Worm (Caenorhabditis elegans) whole organism, dauer: Measurements from ENCODE around the gene srj-44.

ENCODE experiments used
- unc-62 ChIP-seq: sonication (generic microtip); optimal IDR thresholded peaks from 2 replicates; lab custom pipeline; 2017; ENCODE audit warnings: missing biosample characterization, missing genetic modification reagents, missing genetic modification characterization

Gene srj-44

DNA sequence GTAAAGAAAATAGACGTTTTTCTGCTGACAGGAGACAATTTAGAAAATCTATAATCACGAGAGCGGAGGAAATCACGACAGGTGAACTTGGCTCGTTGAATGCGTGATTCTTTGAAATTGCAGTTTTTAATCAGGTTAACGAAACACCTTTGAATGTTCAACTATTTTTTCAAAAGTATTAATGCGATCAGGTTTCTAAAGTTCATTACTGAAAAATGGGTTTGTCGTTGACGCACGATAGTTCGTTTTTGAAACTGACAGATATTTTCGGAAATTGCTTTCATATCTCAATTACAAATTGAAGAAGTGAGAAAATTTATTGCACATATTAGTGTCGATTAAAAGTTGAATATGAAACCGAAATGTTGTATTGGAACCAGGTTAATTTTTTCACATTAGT lies 29.7 kb downstream of the srj-44 start, which contains the start of gene F54E2.5:
Gene F54E2.5 (minus strand): TSS at position 101 of the 400 bp plus-strand sequence.
- no peak for TF ChIP-seq unc-62 (GFP tag; lab: Kevin White, UChicago)

DNA sequence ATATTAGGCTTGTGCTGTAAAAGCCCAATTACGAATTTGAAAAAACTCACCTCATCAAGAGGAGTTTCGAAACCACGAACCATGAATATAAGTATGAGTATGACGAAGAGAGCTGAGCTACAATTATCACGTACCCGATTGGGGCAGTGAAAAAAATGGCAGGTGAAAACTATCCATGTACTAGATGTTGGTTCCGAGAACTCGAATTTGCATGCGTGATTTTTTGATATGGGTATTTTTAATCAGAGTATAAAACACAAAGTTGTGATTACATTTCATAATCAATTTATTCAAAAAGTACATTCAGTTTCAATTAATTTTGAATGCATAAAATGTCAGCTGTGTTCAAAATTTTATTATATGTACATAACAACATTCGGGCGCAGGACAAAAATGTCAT lies 31.8 kb downstream of the srj-44 start, which contains the start of gene F54E2.9:
Gene F54E2.9 (minus strand): TSS at position 132 of the 400 bp plus-strand sequence.
- TF ChIP-seq unc-62 (GFP tag; lab: Kevin White, UChicago) = no peak

ce11 chrV:2810164-2810563 lies 35.5 kb downstream of the srj-44 start, which contains the start of gene F54E2.1:
TSS of gene F54E2.1 (plus strand) at chrV:2810398.
- TF ChIP-seq unc-62 (GFP tag; lab: Kevin White, UChicago) = no peak

- TF ChIP-seq unc-62 (GFP tag; lab: Kevin White, UChicago) = no peak
These were observed 36.2 kb downstream of the srj-44 start for ce11 chrV:2809443-2809842.

ce11 chrV:2807760-2808159 lies 37.9 kb downstream of the srj-44 start, which contains the start of gene ketn-1:
TSS of gene ketn-1 (minus strand) at chrV:2807860.
- no peak for TF ChIP-seq unc-62 (GFP tag; lab: Kevin White, UChicago)

ce11 chrV:2803258-2803657 lies 42.4 kb downstream of the srj-44 start:
- no peak for TF ChIP-seq unc-62 (GFP tag; lab: Kevin White, UChicago)

DNA sequence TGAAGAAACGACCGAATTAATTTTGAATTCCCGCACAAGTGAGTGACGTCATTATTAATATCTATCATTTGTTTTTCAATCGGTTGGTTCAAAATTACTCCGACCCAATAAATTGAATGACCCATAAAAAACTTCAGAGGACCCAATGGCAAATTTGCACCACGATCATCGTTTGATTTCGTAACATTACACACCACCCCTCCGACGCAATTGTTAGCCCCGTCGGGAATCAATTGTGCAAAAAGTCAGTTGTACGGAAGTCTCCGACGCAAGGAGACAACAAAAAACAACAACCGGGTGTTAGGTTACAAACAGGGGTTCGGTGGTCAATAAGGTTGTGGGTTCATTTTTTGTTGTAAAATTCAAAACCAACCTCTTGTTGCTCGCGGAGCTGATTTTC lies 43.7 kb downstream of the srj-44 start:
- no peak for TF ChIP-seq unc-62 (GFP tag; lab: Kevin White, UChicago)

- TF ChIP-seq unc-62 (GFP tag; lab: Kevin White, UChicago) = no peak
These were observed 45.0 kb downstream of the srj-44 start for ce11 chrV:2800676-2801075.

DNA sequence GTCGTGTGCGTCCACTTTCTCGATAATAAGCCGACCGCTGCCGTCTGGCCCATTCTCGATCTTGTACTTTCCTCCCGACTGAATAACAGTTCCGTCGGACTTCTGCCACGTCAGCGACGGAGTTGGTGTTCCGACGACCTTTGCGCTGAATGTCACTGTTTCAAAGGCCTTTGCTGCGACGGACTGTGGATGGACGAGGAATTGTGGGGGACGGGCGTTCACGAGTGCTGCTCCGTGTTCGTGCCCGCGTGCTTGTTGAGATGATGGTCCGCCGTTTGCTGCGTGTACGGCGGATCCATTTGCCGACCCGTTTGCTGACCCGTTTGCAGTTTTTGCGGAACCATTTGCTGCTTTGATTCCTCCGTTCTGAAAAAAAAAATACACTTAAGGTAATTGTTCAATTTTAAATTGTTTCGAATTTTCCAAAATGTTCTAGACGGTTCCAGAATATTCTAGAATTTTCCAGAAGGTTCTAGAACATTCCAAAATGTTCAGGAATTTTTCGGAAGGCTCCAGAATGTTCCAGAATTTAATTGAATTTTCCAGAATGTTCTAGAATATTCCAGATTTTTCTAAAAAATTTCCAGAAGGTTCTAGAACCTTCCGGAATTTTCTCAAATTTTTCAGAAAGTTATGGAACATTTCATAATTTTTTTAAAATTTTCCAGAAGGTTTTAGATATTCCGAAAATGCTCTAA lies 46.4 kb downstream of the srj-44 start:
- TF ChIP-seq unc-62 (GFP tag; lab: Kevin White, UChicago) = no peak

- TF ChIP-seq unc-62 (GFP tag; lab: Kevin White, UChicago) = no peak
These were observed 49.7 kb downstream of the srj-44 start, which contains the start of gene F54E2.2 for ce11 chrV:2795998-2796397. TSS of gene F54E2.2 (plus strand) at chrV:2796298.
